Worm (Caenorhabditis elegans) whole organism, L1 larva: ENCODE data around the gene F37A4.1.

Source experiments
- C16A3.4 ChIP-seq: fragments of 150-350 bp; optimal IDR thresholded peaks from 2 replicates; lab custom pipeline; 2014; ENCODE audit warnings: missing biosample characterization, missing genetic modification characterization
- C34B4.2 ChIP-seq: sonication (generic microtip); optimal IDR thresholded peaks from 2 replicates; lab custom pipeline; 2017; ENCODE audit warnings: mild to moderate bottlenecking, missing genetic modification characterization, missing compliant biosample characterization
- Y116A8C.19 ChIP-seq: sonication (generic microtip); optimal IDR thresholded peaks from 2 replicates; lab custom pipeline; 2016; ENCODE audit warnings: missing compliant biosample characterization, missing genetic modification characterization, borderline replicate concordance
- ama-1 ChIP-seq: fragments of 150-350 bp; optimal IDR thresholded peaks from 2 replicates; lab custom pipeline; 2014
- ceh-82 ChIP-seq, 3 experiments: fragments of 150-350 bp in 1 of 3; sonication (generic microtip) in 2 of 3; optimal IDR thresholded peaks; 2 replicates each; lab custom pipeline; 2014 to 2017; ENCODE audit warnings: missing biosample characterization in 3 of 3, missing genetic modification characterization in 3 of 3
- ceh-88 ChIP-seq: fragments of 200-800 bp; sonication (Bioruptor generic); IDR thresholded peaks from 2 replicates; pipeline ENCODE4 v1.3.6; 2022; ENCODE audit warnings: missing genetic modification characterization, missing compliant biosample characterization
- ceh-90 ChIP-seq: sonication (generic microtip); optimal IDR thresholded peaks from 2 replicates; lab custom pipeline; 2016; ENCODE audit warnings: missing genetic modification characterization, missing compliant biosample characterization
- dsc-1 ChIP-seq: sonication (generic microtip); optimal IDR thresholded peaks from 2 replicates; lab custom pipeline; 2016; ENCODE audit warnings: mild to moderate bottlenecking, missing genetic modification characterization, missing compliant biosample characterization
- efl-1 ChIP-seq, 4 experiments: fragments of 150-350 bp; optimal IDR thresholded peaks in 3 of 4; peaks in 1 of 4; 1 replicate in 1 of 4; 2 replicates in 3 of 4; lab custom pipeline; 2014; ENCODE audit warnings: missing biosample characterization in 2 of 4, missing genetic modification characterization in 2 of 4, missing genetic modification reagents in 2 of 4
- efl-3 ChIP-seq: fragments of 200-800 bp; sonication (Bioruptor generic); optimal IDR thresholded peaks from 2 replicates; lab custom pipeline; 2018; ENCODE audit warnings: mild to moderate bottlenecking, missing genetic modification characterization, missing compliant biosample characterization
- egl-13 ChIP-seq: sonication (generic microtip); optimal IDR thresholded peaks from 2 replicates; lab custom pipeline; 2016; ENCODE audit warnings: missing genotype, missing genetic modification reagents, missing genetic modification characterization, missing compliant biosample characterization
- egl-27 ChIP-seq, 2 experiments: fragments of 150-350 bp in 1 of 2; sonication (generic microtip); optimal IDR thresholded peaks; 3 replicates each; lab custom pipeline; 2017 to 2018; ENCODE audit warnings: missing biosample characterization in 2 of 2, missing genetic modification characterization in 2 of 2, missing genetic modification reagents in 2 of 2
- elt-2 ChIP-seq: sonication (generic microtip); optimal IDR thresholded peaks from 2 replicates; lab custom pipeline; 2016; ENCODE audit warnings: missing genetic modification characterization, mild to moderate bottlenecking, inconsistent platforms, missing compliant biosample characterization, missing genetic modification reagents
- elt-3 ChIP-seq, 6 experiments: fragments of 150-350 bp in 1 of 6; sonication (generic microtip); optimal IDR thresholded peaks; 2 replicates each; lab custom pipeline; 2017 to 2018; ENCODE audit warnings: missing biosample characterization in 6 of 6, missing genetic modification characterization in 6 of 6, inconsistent platforms in 1 of 6
- fkh-4 ChIP-seq: sonication (generic microtip); optimal IDR thresholded peaks from 2 replicates; lab custom pipeline; 2016; ENCODE audit warnings: missing compliant biosample characterization, missing genetic modification characterization, borderline replicate concordance
- fos-1 ChIP-seq: fragments of 150-350 bp; optimal IDR thresholded peaks from 2 replicates; lab custom pipeline; 2014; ENCODE audit warnings: missing biosample characterization, missing genetic modification characterization
- hpl-2 ChIP-seq: fragments of 150-350 bp; optimal IDR thresholded peaks from 2 replicates; lab custom pipeline; 2014; ENCODE audit warnings: missing biosample characterization, missing genetic modification reagents, missing genetic modification characterization
- irx-1 ChIP-seq: sonication (generic microtip); optimal IDR thresholded peaks from 2 replicates; lab custom pipeline; 2016; ENCODE audit warnings: missing genetic modification characterization, missing compliant biosample characterization
- lin-14 ChIP-seq: fragments of 200-800 bp; sonication (Bioruptor generic); optimal IDR thresholded peaks from 2 replicates; lab custom pipeline; 2018; ENCODE audit warnings: mild to moderate bottlenecking, missing genetic modification characterization, moderate library complexity, missing compliant biosample characterization
- lin-35 ChIP-seq, 2 experiments: fragments of 150-350 bp; optimal IDR thresholded peaks; 2 replicates each; lab custom pipeline; 2014; ENCODE audit warnings: missing biosample characterization in 2 of 2, missing genetic modification characterization in 2 of 2, missing genetic modification reagents in 2 of 2
- lin-39 ChIP-seq: fragments of 150-350 bp; optimal IDR thresholded peaks from 2 replicates; lab custom pipeline; 2014; ENCODE audit warnings: missing biosample characterization, missing genetic modification reagents, missing genetic modification characterization
- lsy-2 ChIP-seq, 2 experiments: fragments of 150-350 bp; optimal IDR thresholded peaks; 2 replicates each; lab custom pipeline; 2014; ENCODE audit warnings: missing biosample characterization in 2 of 2, missing genetic modification characterization in 2 of 2
- mdl-1 ChIP-seq, 2 experiments: fragments of 150-350 bp; optimal IDR thresholded peaks; 2 replicates each; lab custom pipeline; 2014 to 2017; ENCODE audit warnings: missing biosample characterization in 2 of 2, missing genetic modification characterization in 2 of 2, inconsistent platforms in 1 of 2
- mef-2 ChIP-seq: fragments of 150-350 bp; optimal IDR thresholded peaks from 2 replicates; lab custom pipeline; 2014; ENCODE audit warnings: missing biosample characterization, missing genetic modification characterization
- nhr-11 ChIP-seq: fragments of 150-350 bp; optimal IDR thresholded peaks from 2 replicates; lab custom pipeline; 2014; ENCODE audit warnings: missing biosample characterization, missing genetic modification characterization
- nhr-237 ChIP-seq: fragments of 150-350 bp; optimal IDR thresholded peaks from 2 replicates; lab custom pipeline; 2014; ENCODE audit warnings: missing biosample characterization, missing genetic modification characterization
- nhr-47 ChIP-seq: sonication (generic microtip); optimal IDR thresholded peaks from 2 replicates; lab custom pipeline; 2016; ENCODE audit warnings: mild to moderate bottlenecking, missing genetic modification characterization, moderate library complexity, missing compliant biosample characterization
- nhr-71 ChIP-seq: sonication (generic microtip); optimal IDR thresholded peaks from 2 replicates; lab custom pipeline; 2016; ENCODE audit warnings: mild to moderate bottlenecking, missing genetic modification characterization, moderate library complexity, missing compliant biosample characterization
- nhr-90 ChIP-seq: sonication (generic microtip); optimal IDR thresholded peaks from 2 replicates; lab custom pipeline; 2016; ENCODE audit warnings: mild to moderate bottlenecking, missing genetic modification characterization, missing compliant biosample characterization; ENCODE audit not compliant: poor library complexity
- pag-3 ChIP-seq: sonication (generic microtip); optimal IDR thresholded peaks from 2 replicates; lab custom pipeline; 2017; ENCODE audit warnings: missing genetic modification characterization, mild to moderate bottlenecking, missing compliant biosample characterization, antibody characterized with exemption, borderline replicate concordance; ENCODE audit not compliant: insufficient read depth
- pax-3 ChIP-seq: fragments of 200-800 bp; sonication (Bioruptor generic); optimal IDR thresholded peaks from 2 replicates; lab custom pipeline; 2018; ENCODE audit warnings: mild to moderate bottlenecking, missing genetic modification characterization, moderate library complexity, missing compliant biosample characterization
- pqm-1 ChIP-seq: sonication (generic microtip); optimal IDR thresholded peaks from 3 replicates; lab custom pipeline; 2017; ENCODE audit warnings: missing biosample characterization, missing genetic modification characterization
- rnt-1 ChIP-seq: sonication (generic microtip); optimal IDR thresholded peaks from 2 replicates; lab custom pipeline; 2016; ENCODE audit warnings: mild to moderate bottlenecking, missing genetic modification characterization, moderate library complexity, missing compliant biosample characterization
- sox-4 ChIP-seq: sonication (generic microtip); optimal IDR thresholded peaks from 2 replicates; lab custom pipeline; 2016; ENCODE audit warnings: missing genetic modification characterization, missing compliant biosample characterization
- sptf-1 ChIP-seq: fragments of 150-350 bp; optimal IDR thresholded peaks from 2 replicates; lab custom pipeline; 2014; ENCODE audit warnings: missing biosample characterization, missing genetic modification characterization
- unc-30 ChIP-seq: sonication (generic microtip); optimal IDR thresholded peaks from 2 replicates; lab custom pipeline; 2017; ENCODE audit warnings: missing biosample characterization, missing genetic modification characterization
- unc-62 ChIP-seq: fragments of 150-350 bp; optimal IDR thresholded peaks from 2 replicates; lab custom pipeline; 2014; ENCODE audit warnings: missing biosample characterization, missing genetic modification reagents, missing genetic modification characterization
- unc-86 ChIP-seq: sonication (generic microtip); optimal IDR thresholded peaks from 2 replicates; lab custom pipeline; 2016; ENCODE audit warnings: missing genetic modification characterization, missing compliant biosample characterization
- zip-4 ChIP-seq: fragments of 200-800 bp; sonication (Bioruptor generic); optimal IDR thresholded peaks from 2 replicates; lab custom pipeline; 2018; ENCODE audit warnings: mild to moderate bottlenecking, missing genetic modification characterization, moderate library complexity, missing compliant biosample characterization
- ztf-11 ChIP-seq, 2 experiments: sonication (generic microtip); optimal IDR thresholded peaks; 2 replicates each; lab custom pipeline; 2016 to 2017; ENCODE audit warnings: missing genetic modification characterization in 2 of 2, missing biosample characterization in 1 of 2, missing compliant biosample characterization in 1 of 2

Gene F37A4.1

DNA sequence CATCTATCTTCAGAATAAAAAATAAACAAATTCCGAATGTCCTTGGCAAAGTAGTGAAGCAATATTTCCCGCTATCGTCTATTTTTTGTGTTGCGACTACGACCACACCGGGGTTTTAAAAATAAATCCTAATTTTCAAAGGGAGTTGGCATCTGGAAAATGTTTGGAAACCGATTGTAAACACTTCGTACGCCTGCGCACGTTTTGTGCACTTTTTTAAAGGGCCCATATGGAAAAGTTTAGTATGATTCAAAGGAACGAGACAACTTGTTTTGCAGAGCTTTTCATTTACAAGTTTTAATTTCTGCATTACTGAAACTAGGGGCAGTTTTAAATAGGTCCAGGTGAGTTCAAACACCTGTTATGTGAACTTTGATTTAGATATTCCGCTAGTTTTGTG, 16.9 kb downstream of the F37A4.1 start:
- TF ChIP-seq fkh-4 (peak; percentile 76), nhr-237 (tag; lab: Kevin White, UChicago) (no peak), dsc-1 (tag; lab: Kevin White, UChicago) (peak; percentile 91), lin-35 (GFP tag; optimal IDR thresholded peaks at IDR 0.05; lab: Kevin White, UChicago) (no peak), Y116A8C.19 (no peak), efl-1 (optimal IDR thresholded peaks at IDR 0.05; lab: Kevin White, UChicago) (no peak), efl-1 (GFP tag; optimal IDR thresholded peaks at IDR 0.05 in 1 of 2; lab: Kevin White, UChicago) (peak in 1 of 2 experiments; percentile 25), irx-1 (tag; lab: Kevin White, UChicago) (no peak), unc-62 (GFP tag; lab: Kevin White, UChicago) (no peak), nhr-71 (tag; lab: Kevin White, UChicago) (no peak), mdl-1 (tag; optimal IDR thresholded peaks at IDR 0.05; lab: Kevin White, UChicago) (no peak), unc-86 (no peak), ztf-11 (tag; optimal IDR thresholded peaks at IDR 0.05; lab: Kevin White, UChicago) (no peak)

DNA sequence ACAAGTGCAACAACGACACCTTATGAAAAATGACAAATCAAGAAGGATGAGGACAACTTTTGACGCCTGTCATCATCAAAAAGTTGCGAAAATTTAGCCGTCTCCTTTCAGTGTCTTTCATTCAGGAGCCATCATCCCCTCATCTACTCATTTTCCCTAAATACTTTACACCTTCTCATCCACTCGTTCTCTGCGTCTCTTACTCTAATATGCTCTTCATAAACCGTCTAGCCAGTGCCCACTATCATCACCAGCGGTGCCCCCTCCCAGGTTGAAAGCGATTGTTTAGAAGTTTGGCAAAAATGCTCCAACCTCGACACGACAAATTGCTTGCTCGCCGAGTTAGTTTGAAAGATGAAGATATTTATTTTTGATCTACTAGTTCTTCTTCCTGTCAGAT, 19.4 kb downstream of the F37A4.1 start:
- no peak for TF ChIP-seq efl-3 (GFP tag; lab: Kevin White, UChicago)
- TF ChIP-seq efl-1 (optimal IDR thresholded peaks at IDR 0.05; lab: Kevin White, UChicago): no peak
- peak in 1 of 2 experiments; percentile 41 for TF ChIP-seq efl-1 (GFP tag; optimal IDR thresholded peaks at IDR 0.05 in 1 of 2; lab: Kevin White, UChicago)
- peak; percentile 38 for TF ChIP-seq nhr-71 (tag; lab: Kevin White, UChicago)
- TF ChIP-seq pag-3 (tag; lab: Kevin White, UChicago): no peak
- no peak for TF ChIP-seq unc-62 (GFP tag; lab: Kevin White, UChicago)
- TF ChIP-seq lsy-2 (tag; optimal IDR thresholded peaks at IDR 0.05; lab: Kevin White, UChicago): peak in 1 of 2 experiments; percentile 6
- no peak for TF ChIP-seq C16A3.4 (tag; lab: Kevin White, UChicago)
- peak; percentile 44 for TF ChIP-seq rnt-1
- TF ChIP-seq zip-4 (GFP tag; lab: Kevin White, UChicago): no peak
- peak; percentile 34 for TF ChIP-seq lin-14 (GFP tag; lab: Kevin White, UChicago)
- TF ChIP-seq ceh-88 (GFP tag; lab: Robert Waterston, UW): no peak
- TF ChIP-seq hpl-2: no peak
- TF ChIP-seq, all 84 proteins: peak for 5

DNA sequence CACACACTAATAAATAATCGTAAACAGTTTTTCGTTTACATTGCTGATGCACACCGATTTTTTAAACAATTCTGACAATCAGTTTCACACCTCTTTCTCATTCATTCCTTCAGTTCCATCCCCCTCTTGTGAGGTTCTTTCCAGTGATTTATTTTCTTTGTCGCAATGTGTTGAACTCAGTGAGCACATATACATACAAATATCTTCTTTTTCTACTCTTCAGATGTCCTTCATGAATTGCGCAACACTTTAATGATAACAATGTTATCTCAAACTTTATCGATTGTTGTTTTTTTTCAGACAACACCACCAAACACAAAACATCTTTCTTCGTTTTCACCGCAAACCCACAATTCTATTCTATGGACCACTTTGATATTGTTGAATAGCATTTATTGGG, 22.8 kb downstream of the F37A4.1 start, which contains the start of gene dig-1:
dig-1 (plus strand) TSS at position 301 of the 400 bp plus-strand sequence.
- no peak for TF ChIP-seq irx-1 (tag; lab: Kevin White, UChicago)
- TF ChIP-seq efl-1 (optimal IDR thresholded peaks at IDR 0.05; lab: Kevin White, UChicago): no peak
- peak in 1 of 2 experiments; percentile 11 for TF ChIP-seq efl-1 (GFP tag; optimal IDR thresholded peaks at IDR 0.05 in 1 of 2; lab: Kevin White, UChicago)
- TF ChIP-seq, all 84 proteins: peak for 1

DNA sequence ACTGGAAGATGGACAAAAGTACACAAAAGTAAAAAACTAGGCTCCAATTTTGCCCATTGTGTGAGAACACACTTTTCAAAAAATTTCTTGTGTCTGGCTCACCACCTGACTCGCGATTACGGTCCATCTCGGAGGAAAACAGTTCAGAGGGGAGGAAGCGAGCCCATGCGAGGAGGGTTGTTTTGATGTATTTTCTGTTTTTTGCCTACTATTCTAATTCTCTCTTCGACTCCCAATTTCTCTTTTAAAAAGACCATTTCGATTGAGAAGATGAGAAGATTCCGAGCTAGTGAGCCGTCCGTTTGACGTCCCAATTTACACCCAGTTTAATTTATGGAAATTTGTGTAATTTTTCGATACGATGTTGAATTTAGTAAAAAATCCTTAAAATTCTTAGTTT, 23.5 kb downstream of the F37A4.1 start:
- no peak for TF ChIP-seq lin-39 (tag; lab: Kevin White, UChicago)
- TF ChIP-seq ama-1: no peak
- no peak for TF ChIP-seq egl-13 (tag; lab: Kevin White, UChicago)
- no peak for TF ChIP-seq nhr-11 (tag; lab: Kevin White, UChicago)

DNA sequence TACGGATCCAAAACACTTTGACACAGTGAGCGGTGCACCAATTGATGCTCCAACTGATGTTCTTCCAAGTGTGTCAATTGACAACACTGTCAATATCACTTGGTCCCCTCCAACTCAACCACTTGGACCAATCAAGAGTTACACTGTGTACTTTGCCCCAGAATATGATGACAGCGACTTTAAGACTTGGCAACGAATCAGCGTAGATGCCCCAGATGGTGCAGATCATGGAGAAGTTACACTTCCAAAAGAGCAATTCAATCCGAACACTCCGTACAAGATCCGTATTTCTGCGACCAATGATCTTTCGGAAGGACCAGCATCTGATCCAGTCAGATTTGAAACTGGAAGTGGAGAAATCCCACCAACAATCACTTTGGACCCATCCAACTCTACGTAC, 29.4 kb downstream of the F37A4.1 start:
- TF ChIP-seq elt-2 (tag; lab: Kevin White, UChicago): no peak
- TF ChIP-seq efl-1 (optimal IDR thresholded peaks at IDR 0.05; lab: Kevin White, UChicago): no peak
- peak in 1 of 2 experiments; percentile 4 for TF ChIP-seq efl-1 (GFP tag; optimal IDR thresholded peaks at IDR 0.05 in 1 of 2; lab: Kevin White, UChicago)

DNA sequence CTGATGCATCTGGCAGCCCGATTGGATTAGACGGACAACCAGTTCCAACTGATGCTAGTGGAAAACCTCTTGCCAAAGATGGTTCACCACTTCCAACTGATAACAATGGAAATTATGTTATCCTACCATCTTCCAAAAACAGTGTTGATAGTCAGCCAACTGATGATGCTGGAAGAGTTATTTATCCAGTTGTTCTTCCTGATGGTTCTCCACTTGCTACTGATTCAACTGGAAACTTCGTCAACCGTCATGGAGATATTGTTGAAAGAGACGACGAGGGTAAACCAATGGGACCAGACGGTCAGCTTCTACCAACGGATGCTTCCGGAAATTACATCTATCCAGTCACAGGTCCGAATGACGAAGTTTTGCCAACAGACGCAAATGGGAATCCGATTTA, 33.6 kb downstream of the F37A4.1 start:
- TF ChIP-seq sptf-1 (tag; lab: Kevin White, UChicago): no peak
- TF ChIP-seq mef-2 (tag; lab: Kevin White, UChicago): no peak
- no peak for TF ChIP-seq sox-4 (tag; lab: Kevin White, UChicago)
- no peak for TF ChIP-seq C34B4.2 (tag; lab: Kevin White, UChicago)
- no peak for TF ChIP-seq nhr-90 (tag; lab: Kevin White, UChicago)
- no peak for TF ChIP-seq pax-3
- no peak for TF ChIP-seq nhr-47 (tag; lab: Kevin White, UChicago)
- no peak for TF ChIP-seq unc-62 (GFP tag; lab: Kevin White, UChicago)
- no peak for TF ChIP-seq pqm-1 (tag; lab: Kevin White, UChicago)
- no peak for TF ChIP-seq rnt-1
- no peak for TF ChIP-seq pag-3 (tag; lab: Kevin White, UChicago)
- TF ChIP-seq elt-3 (tag; optimal IDR thresholded peaks at IDR 0.05; lab: Kevin White, UChicago): no peak
- TF ChIP-seq ceh-90 (tag; lab: Kevin White, UChicago): no peak
- TF ChIP-seq ceh-82 (tag; optimal IDR thresholded peaks at IDR 0.05; lab: Kevin White, UChicago): no peak
- no peak for TF ChIP-seq fos-1 (tag; lab: Kevin White, UChicago)
- TF ChIP-seq unc-30 (tag; lab: Kevin White, UChicago): no peak
- no peak for TF ChIP-seq efl-1 (optimal IDR thresholded peaks at IDR 0.05; lab: Kevin White, UChicago)
- no peak for TF ChIP-seq efl-1 (GFP tag; optimal IDR thresholded peaks at IDR 0.05 in 1 of 2; lab: Kevin White, UChicago)
- TF ChIP-seq hpl-2: no peak
- TF ChIP-seq egl-27 (tag; optimal IDR thresholded peaks at IDR 0.05; lab: Kevin White, UChicago): no peak
- TF ChIP-seq lin-14 (GFP tag; lab: Kevin White, UChicago): no peak
